Worm (Caenorhabditis elegans) whole organism, young adult: ENCODE results near the gene zzz-1.

Experiments used
- B0035.1 ChIP-seq: sonication (generic microtip); optimal IDR thresholded peaks from 2 replicates; lab custom pipeline; 2016; ENCODE audit warnings: missing genetic modification characterization, mild to moderate bottlenecking, missing compliant biosample characterization, missing genotype, missing genetic modification reagents
- B0336.3 ChIP-seq: fragments of 200-800 bp; sonication (Bioruptor generic); IDR thresholded peaks from 2 replicates; pipeline ENCODE4 v1.3.6; 2022; ENCODE audit warnings: missing genetic modification characterization, missing compliant biosample characterization
- F37B4.10 ChIP-seq: fragments of 200-800 bp; sonication (Bioruptor generic); IDR thresholded peaks from 2 replicates; pipeline ENCODE4 v1.3.6; 2022; ENCODE audit warnings: missing genetic modification characterization, missing compliant biosample characterization
- F52B5.7 ChIP-seq: sonication (generic microtip); optimal IDR thresholded peaks from 2 replicates; lab custom pipeline; 2016; ENCODE audit warnings: mild to moderate bottlenecking, missing genetic modification characterization, missing compliant biosample characterization
- F57C9.4 ChIP-seq: sonication (generic microtip); optimal IDR thresholded peaks from 2 replicates; lab custom pipeline; 2017; ENCODE audit warnings: mild to moderate bottlenecking, missing genetic modification characterization, missing compliant biosample characterization
- K12H6.12 ChIP-seq: fragments of 200-800 bp; sonication (Bioruptor generic); optimal IDR thresholded peaks from 2 replicates; lab custom pipeline; 2018; ENCODE audit warnings: mild to moderate bottlenecking, missing genetic modification characterization, missing compliant biosample characterization
- T26A5.8 ChIP-seq: sonication (generic microtip); optimal IDR thresholded peaks from 2 replicates; lab custom pipeline; 2016; ENCODE audit warnings: missing genetic modification characterization, missing compliant biosample characterization
- Y53G8AR.9 ChIP-seq: fragments of 200-800 bp; sonication (Bioruptor generic); conservative IDR thresholded peaks from 2 replicates; pipeline ENCODE4 v1.3.6; 2022; ENCODE audit warnings: missing genetic modification reagents, missing genetic modification characterization, missing compliant biosample characterization
- Y56A3A.18 ChIP-seq: fragments of 200-800 bp; sonication (Bioruptor generic); IDR thresholded peaks from 2 replicates; pipeline ENCODE4 v1.3.6; 2022; ENCODE audit warnings: missing genetic modification reagents, missing genetic modification characterization, missing compliant biosample characterization
- ZK185.1 ChIP-seq: sonication (generic microtip); optimal IDR thresholded peaks from 2 replicates; lab custom pipeline; 2016; ENCODE audit warnings: mild to moderate bottlenecking, missing genetic modification characterization, missing compliant biosample characterization; ENCODE audit not compliant: poor library complexity, severe bottlenecking
- atf-7 ChIP-seq: sonication (generic microtip); optimal IDR thresholded peaks from 2 replicates; lab custom pipeline; 2017; ENCODE audit warnings: mild to moderate bottlenecking, missing genetic modification characterization, missing compliant biosample characterization
- athp-1 ChIP-seq: sonication (generic microtip); optimal IDR thresholded peaks from 2 replicates; lab custom pipeline; 2017; ENCODE audit warnings: mild to moderate bottlenecking, missing genetic modification characterization, missing compliant biosample characterization
- bed-2 ChIP-seq: fragments of 200-800 bp; sonication (Bioruptor generic); IDR thresholded peaks from 2 replicates; pipeline ENCODE4 v1.3.6; 2022; ENCODE audit warnings: missing genetic modification reagents, missing genetic modification characterization, missing compliant biosample characterization
- cebp-1 ChIP-seq, 2 experiments: fragments of 200-800 bp in 1 of 2; sonication (Bioruptor generic) in 1 of 2; sonication (generic microtip) in 1 of 2; IDR thresholded peaks in 1 of 2; optimal IDR thresholded peaks in 1 of 2; 2 replicates each; pipeline versions ENCODE4 v1.3.6 to Lab custom; 2017 to 2022; ENCODE audit warnings: missing compliant biosample characterization in 2 of 2, missing genetic modification characterization in 2 of 2, mild to moderate bottlenecking in 1 of 2, missing genetic modification reagents in 1 of 2, moderate library complexity in 1 of 2
- chd-7 ChIP-seq: sonication (generic microtip); optimal IDR thresholded peaks from 2 replicates; lab custom pipeline; 2016; ENCODE audit warnings: mild to moderate bottlenecking, missing genetic modification characterization, moderate library complexity, missing compliant biosample characterization
- dpl-1 ChIP-seq: fragments of 150-350 bp; optimal IDR thresholded peaks from 2 replicates; lab custom pipeline; 2014; ENCODE audit warnings: missing biosample characterization, missing genetic modification reagents, missing genetic modification characterization
- gei-17 ChIP-seq: fragments of 200-800 bp; sonication (Bioruptor generic); optimal IDR thresholded peaks from 2 replicates; lab custom pipeline; 2018; ENCODE audit warnings: mild to moderate bottlenecking, missing genetic modification characterization, missing compliant biosample characterization
- hlh-26 ChIP-seq: fragments of 200-800 bp; sonication (Bioruptor generic); conservative IDR thresholded peaks from 2 replicates; pipeline ENCODE4 v1.3.6; 2022; ENCODE audit warnings: missing genetic modification reagents, missing genetic modification characterization, missing compliant biosample characterization
- hmg-1.2 ChIP-seq: fragments of 200-800 bp; sonication (Bioruptor generic); IDR thresholded peaks from 2 replicates; pipeline ENCODE4 v1.3.6; 2022; ENCODE audit warnings: missing genetic modification reagents, missing genetic modification characterization, missing compliant biosample characterization
- hmg-20 ChIP-seq: fragments of 200-800 bp; sonication (Bioruptor generic); IDR thresholded peaks from 2 replicates; pipeline ENCODE4 v1.3.6; 2022; ENCODE audit warnings: missing genetic modification reagents, missing genetic modification characterization, missing compliant biosample characterization
- hsf-1 ChIP-seq: fragments of 200-800 bp; sonication (Bioruptor generic); IDR thresholded peaks from 2 replicates; pipeline ENCODE4 v1.3.6; 2022; ENCODE audit warnings: missing genetic modification reagents, missing genetic modification characterization, missing compliant biosample characterization
- lag-1 ChIP-seq: fragments of 200-800 bp; sonication (Bioruptor generic); IDR thresholded peaks from 2 replicates; pipeline ENCODE4 v1.3.6; 2022; ENCODE audit warnings: missing genetic modification reagents, missing genetic modification characterization, missing compliant biosample characterization
- lin-35 ChIP-seq, 3 experiments: fragments of 150-350 bp in 2 of 3; sonication (generic microtip) in 1 of 3; optimal IDR thresholded peaks; 2 replicates each; lab custom pipeline; 2014 to 2018; ENCODE audit warnings: missing biosample characterization in 3 of 3, missing genetic modification characterization in 3 of 3, missing genetic modification reagents in 3 of 3
- lin-40 ChIP-seq: sonication (generic microtip); optimal IDR thresholded peaks from 2 replicates; lab custom pipeline; 2016; ENCODE audit warnings: missing genetic modification characterization, mild to moderate bottlenecking, missing compliant biosample characterization, missing genotype, missing genetic modification reagents
- nhr-120 ChIP-seq: fragments of 200-800 bp; sonication (Bioruptor generic); IDR thresholded peaks from 2 replicates; pipeline ENCODE4 v1.3.6; 2022; ENCODE audit warnings: missing genetic modification characterization, missing compliant biosample characterization
- nhr-80 ChIP-seq: sonication (generic microtip); optimal IDR thresholded peaks from 2 replicates; lab custom pipeline; 2016; ENCODE audit warnings: missing genetic modification characterization, missing compliant biosample characterization
- nhr-90 ChIP-seq: sonication (generic microtip); optimal IDR thresholded peaks from 2 replicates; lab custom pipeline; 2016; ENCODE audit warnings: missing genotype, mild to moderate bottlenecking, missing genetic modification characterization, missing compliant biosample characterization
- pha-4 ChIP-seq: fragments of 150-350 bp; sonication (generic microtip); optimal IDR thresholded peaks from 2 replicates; lab custom pipeline; 2014; ENCODE audit warnings: missing biosample characterization, missing genetic modification reagents, missing genetic modification characterization
- snpc-4 ChIP-seq, 5 experiments: fragments of 150-350 bp in 1 of 5; sonication (generic microtip) in 4 of 5; optimal IDR thresholded peaks; 2 replicates each; lab custom pipeline; 2014 to 2018; ENCODE audit warnings: missing genetic modification characterization in 5 of 5, missing biosample characterization in 3 of 5, antibody characterized with exemption in 2 of 5, mild to moderate bottlenecking in 2 of 5, missing compliant biosample characterization in 2 of 5, missing genotype in 2 of 5, moderate library complexity in 2 of 5, missing genetic modification reagents in 1 of 5
- sptf-2 ChIP-seq: fragments of 200-800 bp; sonication (Bioruptor generic); optimal IDR thresholded peaks from 2 replicates; lab custom pipeline; 2018; ENCODE audit warnings: mild to moderate bottlenecking, missing genetic modification characterization, missing compliant biosample characterization
- zim-3 ChIP-seq: sonication (generic microtip); optimal IDR thresholded peaks from 2 replicates; lab custom pipeline; 2017; ENCODE audit warnings: mild to moderate bottlenecking, missing genetic modification characterization, moderate library complexity, missing compliant biosample characterization
- ztf-26 ChIP-seq: sonication (generic microtip); optimal IDR thresholded peaks from 2 replicates; lab custom pipeline; 2017; ENCODE audit warnings: missing genetic modification characterization, missing compliant biosample characterization
- ztf-28 ChIP-seq: fragments of 200-800 bp; sonication (Bioruptor generic); IDR thresholded peaks from 2 replicates; pipeline ENCODE4 v1.3.6; 2022; ENCODE audit warnings: missing genetic modification reagents, missing genetic modification characterization, missing compliant biosample characterization

Gene zzz-1

DNA sequence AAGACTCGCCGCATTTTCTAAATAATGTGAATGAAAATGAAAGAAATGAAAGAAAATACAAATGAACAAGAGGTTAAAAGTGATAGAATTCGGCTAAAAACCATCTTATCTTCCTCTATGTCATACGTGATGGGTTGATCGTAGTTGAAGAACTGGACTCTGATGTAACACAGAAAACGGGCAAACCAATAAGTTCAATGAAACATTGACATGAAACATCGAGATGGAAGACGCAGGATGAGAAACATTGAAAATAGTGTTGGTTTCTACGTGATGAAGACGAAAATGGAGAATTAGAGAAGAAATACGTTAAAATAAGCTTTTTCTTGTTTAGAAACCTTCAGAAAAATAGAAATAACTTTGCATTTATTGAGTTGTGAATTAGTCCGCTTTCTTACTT, 18.0 kb downstream of the zzz-1 start, which contains the start of gene F32D8.12:
Gene F32D8.12, minus strand, starts transcription at position 48 of the 400 bp plus-strand sequence.
- TF ChIP-seq lin-35 (GFP tag; optimal IDR thresholded peaks at IDR 0.05; lab: Kevin White, UChicago) (peak in 1 of 3 experiments; percentile 36), K12H6.12 (tag; lab: Kevin White, UChicago) (no peak), bed-2 (GFP tag; lab: Robert Waterston, UW) (no peak), hmg-1.2 (GFP tag; lab: Robert Waterston, UW) (peak; percentile 96), F37B4.10 (GFP tag; lab: Robert Waterston, UW) (no peak), lin-40 (peak; percentile 10), lag-1 (GFP tag; lab: Robert Waterston, UW) (no peak), hsf-1 (GFP tag; lab: Robert Waterston, UW) (no peak), ZK185.1 (tag; lab: Kevin White, UChicago) (peak; percentile 9), B0035.1 (tag; lab: Kevin White, UChicago) (no peak), nhr-90 (tag; lab: Kevin White, UChicago) (no peak), chd-7 (tag; lab: Kevin White, UChicago) (no peak), F52B5.7 (no peak), sptf-2 (GFP tag; lab: Kevin White, UChicago) (no peak), snpc-4 (GFP tag; optimal IDR thresholded peaks at IDR 0.05; lab: Kevin White, UChicago) (no peak), snpc-4 (tag; optimal IDR thresholded peaks at IDR 0.05; lab: Kevin White, UChicago) (no peak), hmg-20 (GFP tag; lab: Robert Waterston, UW) (no peak), pha-4 (tag; lab: Kevin White, UChicago) (no peak), ztf-28 (GFP tag; lab: Robert Waterston, UW) (no peak), ztf-26 (peak; percentile 10), nhr-80 (peak; percentile 22), B0336.3 (GFP tag; lab: Robert Waterston, UW) (0 out of 2 replicates have a peak, but pooled peaks have one; percentile 30), athp-1 (tag; lab: Kevin White, UChicago) (no peak), cebp-1 (GFP tag; IDR thresholded peaks at IDR 0.05; lab: Robert Waterston, UW) (no peak), cebp-1 (tag; optimal IDR thresholded peaks at IDR 0.05; lab: Kevin White, UChicago) (peak; percentile 38), nhr-120 (no peak)

ce11 chrV:10889774-10890173, 19.2 kb downstream of the zzz-1 start:
- TF ChIP-seq hlh-26, result no peak
- TF ChIP-seq F57C9.4 (tag; lab: Kevin White, UChicago), result peak; percentile 12
- TF ChIP-seq T26A5.8 (tag; lab: Kevin White, UChicago), result no peak
- no peak for TF ChIP-seq snpc-4 (GFP tag; optimal IDR thresholded peaks at IDR 0.05; lab: Kevin White, UChicago)
- TF ChIP-seq snpc-4 (tag; optimal IDR thresholded peaks at IDR 0.05; lab: Kevin White, UChicago), result no peak
- TF ChIP-seq, all 124 proteins: peak for 1

DNA sequence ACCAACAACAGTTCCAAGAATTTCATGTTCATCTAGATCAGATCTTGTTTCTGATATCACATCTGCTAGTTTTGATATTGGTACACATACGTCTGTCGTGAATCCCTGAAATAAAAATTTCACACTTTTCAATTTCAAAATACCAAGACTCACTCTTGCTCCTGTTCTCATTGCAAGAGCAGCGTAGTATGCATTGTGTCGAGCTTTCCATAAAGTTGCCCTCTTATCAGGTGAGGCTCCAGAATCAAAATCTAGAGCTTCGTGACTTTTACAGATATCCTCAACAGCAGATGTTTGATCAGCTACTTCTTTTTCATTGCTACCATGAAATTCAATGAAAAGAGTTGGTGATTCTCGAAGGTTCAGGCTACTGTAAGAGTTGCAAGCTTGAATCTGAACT, 19.9 kb downstream of the zzz-1 start, which contains the start of gene F32D8.11:
Gene F32D8.11, minus strand, starts transcription at position 101 of the 400 bp plus-strand sequence.
- TF ChIP-seq Y56A3A.18 (GFP tag; lab: Robert Waterston, UW) (0 out of 2 replicates have a peak, but pooled peaks have one; percentile 6), zim-3 (tag; lab: Kevin White, UChicago) (no peak), gei-17 (no peak)

DNA sequence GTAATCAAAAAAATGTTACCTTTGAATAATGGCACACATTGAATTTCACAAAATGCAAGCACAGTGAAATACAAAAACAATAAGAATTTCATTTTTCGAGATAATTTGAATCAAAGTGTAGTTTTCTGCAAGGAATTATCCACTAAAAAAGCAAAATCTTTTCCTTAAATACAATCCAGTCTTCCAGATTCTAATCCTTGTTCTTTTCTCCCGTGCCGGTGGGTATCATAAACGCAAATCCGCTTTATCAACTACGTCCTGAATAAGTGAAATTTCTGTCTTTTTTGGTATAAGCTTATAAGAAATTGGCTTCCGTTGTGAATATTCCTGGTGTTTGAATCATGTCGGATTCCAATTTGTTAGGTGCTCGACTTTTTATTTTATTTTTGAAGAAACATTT, 20.8 kb downstream of the zzz-1 start:
- peak; percentile 3 for TF ChIP-seq atf-7 (tag; lab: Kevin White, UChicago)
- no peak for TF ChIP-seq dpl-1 (GFP tag; lab: Kevin White, UChicago)
- peak; percentile 20; the same call in 1 of the 2 replicates for TF ChIP-seq Y53G8AR.9 (GFP tag; lab: Robert Waterston, UW)
